Fruit fly (Drosophila melanogaster): ENCODE results near the gene CG13933.

CG13933 gene

DNA sequence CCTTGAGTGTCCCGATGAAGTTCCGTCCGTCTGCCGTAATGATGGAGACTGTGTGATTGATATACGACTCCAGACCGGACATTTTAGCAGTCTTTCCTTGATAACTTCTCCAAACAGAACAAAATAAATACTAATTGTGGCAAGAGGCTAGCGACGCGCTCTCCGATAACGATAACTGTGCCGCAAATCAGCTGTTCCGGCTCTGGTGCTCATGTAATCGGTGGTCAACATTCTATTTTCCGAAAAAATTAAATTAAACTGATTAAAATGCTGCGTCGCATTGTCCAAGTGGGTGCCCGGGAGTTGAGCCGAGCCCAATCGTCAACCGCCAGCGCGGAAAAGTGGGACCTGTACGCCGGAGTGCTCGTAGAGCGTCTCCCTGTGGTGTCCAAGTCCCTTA lies 2.3 kb upstream of the CG13933 start, which contains the start of the genes CG2021 and mRpL46 (continued):
- TF ChIP-seq Dll (GFP tag; IDR thresholded peaks at IDR 0.05; ENCODE audit: partially characterized antibody) = peak; percentile 63; the same call in 2 of the 4 replicates
- no peak for TF ChIP-seq CG3065 (GFP tag; optimal IDR thresholded peaks at IDR 0.05)
- TF ChIP-seq CG14050 (GFP tag; IDR thresholded peaks at IDR 0.05) = no peak
- no peak for TF ChIP-seq CG13123 (GFP tag; optimal IDR thresholded peaks at IDR 0.05)
- TF ChIP-seq D19A (tag; optimal IDR thresholded peaks at IDR 0.05) = no peak
- TF ChIP-seq MESR4 (GFP tag; optimal IDR thresholded peaks at IDR 0.05) = peak; percentile 68
- TF ChIP-seq pnt (GFP tag; optimal IDR thresholded peaks at IDR 0.05) = no peak
- no peak for TF ChIP-seq CG17612 (GFP tag; IDR thresholded peaks at IDR 0.05)
- TF ChIP-seq Jarid2 (GFP tag; optimal IDR thresholded peaks at IDR 0.05) = no peak
- TF ChIP-seq ac (GFP tag; optimal IDR thresholded peaks at IDR 0.05) = no peak
- no peak for TF ChIP-seq jumu (GFP tag; optimal IDR thresholded peaks at IDR 0.05)
- TF ChIP-seq CG31224 (GFP tag; IDR thresholded peaks at IDR 0.05) = no peak
- no peak for TF ChIP-seq CG1647 (GFP tag; optimal IDR thresholded peaks at IDR 0.05)
- TF ChIP-seq MBD-R2 (GFP tag; IDR thresholded peaks at IDR 0.05) = peak; percentile 86
- no peak for TF ChIP-seq Trl (optimal IDR thresholded peaks at IDR 0.05)
- TF ChIP-seq Trl (GFP tag; optimal IDR thresholded peaks at IDR 0.05) = no peak
- peak; percentile 26 for TF ChIP-seq CG2116 (GFP tag; optimal IDR thresholded peaks at IDR 0.05)
- no peak for TF ChIP-seq mam (GFP tag; optimal IDR thresholded peaks at IDR 0.05)
- TF ChIP-seq CG10267 (tag; optimal IDR thresholded peaks at IDR 0.05) = no peak

DNA sequence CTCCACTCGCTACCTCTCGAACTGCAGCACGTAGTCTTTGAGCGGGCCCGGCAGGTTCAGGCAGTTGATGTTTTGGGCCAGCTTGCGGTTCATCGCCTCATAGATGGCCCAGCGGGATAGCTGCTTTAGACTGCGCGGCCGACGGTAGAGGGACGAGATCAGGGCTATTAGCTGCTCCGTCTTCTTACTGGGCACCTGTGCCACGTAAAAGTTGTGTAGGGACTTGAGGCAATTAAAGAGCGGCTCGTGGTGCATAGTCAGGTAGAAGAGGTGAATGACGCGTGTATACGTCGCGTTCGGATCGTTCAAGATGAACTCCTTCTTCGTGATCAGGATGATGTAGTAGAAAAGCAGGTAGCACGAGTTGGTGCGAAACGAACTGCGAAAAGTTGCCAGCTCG lies 2.4 kb downstream of the CG13933 start:
- TF ChIP-seq zen (tag; optimal IDR thresholded peaks at IDR 0.05) (peak; percentile 72), NC2β (GFP tag; optimal IDR thresholded peaks at IDR 0.05) (no peak), CG7839 (tag; optimal IDR thresholded peaks at IDR 0.05) (no peak), z (GFP tag; IDR thresholded peaks at IDR 0.05) (no peak), lbe (GFP tag; optimal IDR thresholded peaks at IDR 0.05) (no peak), CG9727 (GFP tag; optimal IDR thresholded peaks at IDR 0.05) (no peak), CG31224 (GFP tag; IDR thresholded peaks at IDR 0.05) (no peak), CG15479 (GFP tag; optimal IDR thresholded peaks at IDR 0.05) (peak; percentile 84), CG42726 (GFP tag; IDR thresholded peaks at IDR 0.05; ENCODE audit: partially characterized antibody) (no peak), sens (GFP tag) (no peak), Ets97D (GFP tag; optimal IDR thresholded peaks at IDR 0.05) (no peak), dpn (GFP tag; optimal IDR thresholded peaks at IDR 0.05) (no peak), fd64A (GFP tag; optimal IDR thresholded peaks at IDR 0.05) (no peak), CG11093 (GFP tag; IDR thresholded peaks at IDR 0.05) (no peak), unpg (GFP tag; optimal IDR thresholded peaks at IDR 0.05) (no peak)

DNA sequence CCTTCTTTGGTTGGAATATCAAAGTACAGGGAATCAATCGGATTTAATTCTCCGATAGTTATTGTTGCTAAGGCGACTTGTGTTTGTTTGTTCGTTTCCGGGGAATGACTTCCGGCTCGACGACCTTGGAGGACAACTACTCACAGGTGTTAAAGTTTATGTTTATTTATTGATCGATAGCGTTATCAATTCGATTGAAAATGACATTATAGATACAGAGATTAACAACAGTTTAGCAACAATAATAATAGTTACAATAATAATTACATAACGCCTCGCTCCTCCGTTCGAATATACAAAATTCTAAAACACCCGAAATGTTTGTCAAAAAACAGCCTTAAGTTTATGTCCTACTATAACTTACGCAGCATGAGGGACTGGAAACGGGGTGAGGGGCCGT lies 3.3 kb downstream of the CG13933 start, which contains the start of gene Dhc62B:
Gene Dhc62B, minus strand, starts transcription at position 101 of the 400 bp plus-strand sequence.
- TF ChIP-seq br (optimal IDR thresholded peaks at IDR 0.05) = no peak
- TF ChIP-seq Meics (GFP tag; optimal IDR thresholded peaks at IDR 0.05) = no peak
- no peak for TF ChIP-seq btn (GFP tag; optimal IDR thresholded peaks at IDR 0.05)
- TF ChIP-seq tx (GFP tag; optimal IDR thresholded peaks at IDR 0.05) = no peak
- no peak for TF ChIP-seq CG3726 (GFP tag; IDR thresholded peaks at IDR 0.05)
- no peak for TF ChIP-seq Mes4 (GFP tag; optimal IDR thresholded peaks at IDR 0.05)
- no peak for TF ChIP-seq tgo (GFP tag; IDR thresholded peaks at IDR 0.05)
- TF ChIP-seq CG17612 (GFP tag; IDR thresholded peaks at IDR 0.05) = no peak
- no peak for TF ChIP-seq Jarid2 (GFP tag; optimal IDR thresholded peaks at IDR 0.05)
- TF ChIP-seq ken (GFP tag; IDR thresholded peaks at IDR 0.05) = no peak
- no peak for TF ChIP-seq peb (GFP tag; IDR thresholded peaks at IDR 0.05)
